Worm (Caenorhabditis elegans) whole organism, L2 larva: ENCODE results near the gene K11H3.2.

Experiments
- C34F6.9 ChIP-seq: fragments of 150-350 bp; optimal IDR thresholded peaks from 2 replicates; lab custom pipeline; 2014; ENCODE audit warnings: missing biosample characterization, missing genetic modification characterization
- F13H6.1 ChIP-seq: sonication (generic microtip); optimal IDR thresholded peaks from 2 replicates; lab custom pipeline; 2016; ENCODE audit warnings: missing genetic modification characterization, missing compliant biosample characterization
- R02D3.7 ChIP-seq: fragments of 150-350 bp; optimal IDR thresholded peaks from 2 replicates; lab custom pipeline; 2014; ENCODE audit warnings: missing biosample characterization, missing genetic modification characterization
- Y55F3AM.14 ChIP-seq: fragments of 200-800 bp; sonication (Bioruptor generic); optimal IDR thresholded peaks from 2 replicates; lab custom pipeline; 2018; ENCODE audit warnings: mild to moderate bottlenecking, missing genetic modification characterization, missing compliant biosample characterization
- ZK546.5 ChIP-seq: sonication (generic microtip); optimal IDR thresholded peaks from 2 replicates; lab custom pipeline; 2017; ENCODE audit warnings: missing biosample characterization, missing genetic modification characterization
- alr-1 ChIP-seq: fragments of 150-350 bp; optimal IDR thresholded peaks from 2 replicates; lab custom pipeline; 2014; ENCODE audit warnings: missing biosample characterization, missing genetic modification characterization
- aly-2 ChIP-seq: fragments of 150-350 bp; optimal IDR thresholded peaks from 2 replicates; lab custom pipeline; 2014; ENCODE audit warnings: missing biosample characterization, missing genetic modification characterization
- blmp-1 ChIP-seq: sonication (generic microtip); optimal IDR thresholded peaks from 2 replicates; lab custom pipeline; 2017; ENCODE audit warnings: missing genetic modification characterization, mild to moderate bottlenecking, missing compliant biosample characterization, antibody characterized with exemption, moderate library complexity; ENCODE audit not compliant: insufficient read depth
- ceh-16 ChIP-seq: fragments of 150-350 bp; optimal IDR thresholded peaks from 2 replicates; lab custom pipeline; 2014; ENCODE audit warnings: missing biosample characterization, missing genetic modification characterization
- ceh-82 ChIP-seq: fragments of 150-350 bp; optimal IDR thresholded peaks from 2 replicates; lab custom pipeline; 2014; ENCODE audit warnings: missing biosample characterization, missing genetic modification characterization
- crh-2 ChIP-seq: sonication (generic microtip); optimal IDR thresholded peaks from 2 replicates; lab custom pipeline; 2017; ENCODE audit warnings: missing biosample characterization, missing genetic modification characterization
- dmd-4 ChIP-seq: sonication (generic microtip); optimal IDR thresholded peaks from 2 replicates; lab custom pipeline; 2017; ENCODE audit warnings: missing biosample characterization, missing genetic modification characterization
- egl-27 ChIP-seq: sonication (generic microtip); optimal IDR thresholded peaks from 3 replicates; lab custom pipeline; 2017; ENCODE audit warnings: missing biosample characterization, missing genetic modification reagents, missing genetic modification characterization
- elt-1 ChIP-seq: fragments of 150-350 bp; optimal IDR thresholded peaks from 2 replicates; lab custom pipeline; 2014; ENCODE audit warnings: missing biosample characterization, missing genetic modification characterization
- elt-3 ChIP-seq: sonication (generic microtip); optimal IDR thresholded peaks from 2 replicates; lab custom pipeline; 2017; ENCODE audit warnings: missing biosample characterization, missing genetic modification characterization
- fos-1 ChIP-seq: fragments of 150-350 bp; optimal IDR thresholded peaks from 2 replicates; lab custom pipeline; 2014; ENCODE audit warnings: missing biosample characterization, missing genetic modification characterization
- gmeb-1 ChIP-seq: fragments of 150-350 bp; optimal IDR thresholded peaks from 2 replicates; lab custom pipeline; 2014; ENCODE audit warnings: missing biosample characterization, missing genetic modification characterization
- lin-13 ChIP-seq: fragments of 150-350 bp; optimal IDR thresholded peaks from 2 replicates; lab custom pipeline; 2014; ENCODE audit warnings: missing biosample characterization, missing genetic modification reagents, missing genetic modification characterization
- lin-39 ChIP-seq: fragments of 150-350 bp; optimal IDR thresholded peaks from 2 replicates; lab custom pipeline; 2014; ENCODE audit warnings: missing biosample characterization, missing genetic modification reagents, missing genetic modification characterization
- lsy-2 ChIP-seq, 2 experiments: fragments of 150-350 bp in 1 of 2; sonication (generic microtip) in 1 of 2; optimal IDR thresholded peaks; 2 replicates each; lab custom pipeline; 2014 to 2017; ENCODE audit warnings: missing biosample characterization in 2 of 2, missing genetic modification characterization in 2 of 2
- mbf-1 ChIP-seq: sonication (generic microtip); optimal IDR thresholded peaks from 2 replicates; lab custom pipeline; 2017; ENCODE audit warnings: missing biosample characterization, missing genetic modification characterization
- mdl-1 ChIP-seq, 2 experiments: fragments of 150-350 bp in 1 of 2; sonication (generic microtip) in 1 of 2; optimal IDR thresholded peaks; 2 replicates each; lab custom pipeline; 2017; ENCODE audit warnings: missing biosample characterization in 2 of 2, missing genetic modification characterization in 2 of 2
- nhr-10 ChIP-seq: sonication (generic microtip); optimal IDR thresholded peaks from 2 replicates; lab custom pipeline; 2017; ENCODE audit warnings: missing biosample characterization, missing genetic modification characterization
- nhr-11 ChIP-seq: fragments of 150-350 bp; optimal IDR thresholded peaks from 2 replicates; lab custom pipeline; 2014; ENCODE audit warnings: missing biosample characterization, missing genetic modification characterization
- nhr-12 ChIP-seq: fragments of 150-350 bp; optimal IDR thresholded peaks from 2 replicates; lab custom pipeline; 2014; ENCODE audit warnings: missing biosample characterization, missing genetic modification characterization
- nhr-129 ChIP-seq: fragments of 150-350 bp; optimal IDR thresholded peaks from 2 replicates; lab custom pipeline; 2014; ENCODE audit warnings: missing biosample characterization, missing genetic modification characterization
- nhr-21 ChIP-seq: fragments of 150-350 bp; optimal IDR thresholded peaks from 2 replicates; lab custom pipeline; 2014; ENCODE audit warnings: missing biosample characterization, missing genetic modification characterization
- nhr-237 ChIP-seq: fragments of 150-350 bp; optimal IDR thresholded peaks from 2 replicates; lab custom pipeline; 2014; ENCODE audit warnings: missing biosample characterization, missing genetic modification characterization
- nhr-25 ChIP-seq: fragments of 150-350 bp; sonication (generic microtip); optimal IDR thresholded peaks from 3 replicates; lab custom pipeline; 2014; ENCODE audit warnings: missing biosample characterization, missing genetic modification characterization
- nhr-6 ChIP-seq: fragments of 150-350 bp; optimal IDR thresholded peaks from 2 replicates; lab custom pipeline; 2014; ENCODE audit warnings: missing biosample characterization, missing genetic modification characterization
- nhr-77 ChIP-seq: fragments of 150-350 bp; optimal IDR thresholded peaks from 2 replicates; lab custom pipeline; 2014; ENCODE audit warnings: missing biosample characterization, missing genetic modification characterization
- peb-1 ChIP-seq: fragments of 150-350 bp; optimal IDR thresholded peaks from 2 replicates; lab custom pipeline; 2014; ENCODE audit warnings: missing biosample characterization, missing genetic modification characterization
- sem-4 ChIP-seq: fragments of 150-350 bp; optimal IDR thresholded peaks from 2 replicates; lab custom pipeline; 2014; ENCODE audit warnings: missing biosample characterization, missing genetic modification reagents, missing genetic modification characterization
- sma-3 ChIP-seq: sonication (generic microtip); optimal IDR thresholded peaks from 2 replicates; lab custom pipeline; 2016; ENCODE audit warnings: missing genetic modification reagents, missing genetic modification characterization, missing compliant biosample characterization
- sma-9 ChIP-seq, 2 experiments: fragments of 150-350 bp in 1 of 2; sonication (generic microtip) in 1 of 2; optimal IDR thresholded peaks; 2 replicates each; lab custom pipeline; 2014 to 2016; ENCODE audit warnings: missing genetic modification characterization in 2 of 2, mild to moderate bottlenecking in 1 of 2, missing biosample characterization in 1 of 2, missing compliant biosample characterization in 1 of 2, missing genetic modification reagents in 1 of 2, moderate library complexity in 1 of 2
- unc-39 ChIP-seq: fragments of 150-350 bp; optimal IDR thresholded peaks from 2 replicates; lab custom pipeline; 2014; ENCODE audit warnings: missing biosample characterization, missing genetic modification characterization
- unc-55 ChIP-seq: fragments of 150-350 bp; sonication (generic microtip); optimal IDR thresholded peaks from 3 replicates; lab custom pipeline; 2014; ENCODE audit warnings: missing biosample characterization, missing genetic modification reagents, missing genetic modification characterization
- unc-62 ChIP-seq: fragments of 150-350 bp; optimal IDR thresholded peaks from 2 replicates; lab custom pipeline; 2014; ENCODE audit warnings: missing biosample characterization, missing genetic modification reagents, missing genetic modification characterization
- zag-1 ChIP-seq: fragments of 150-350 bp; optimal IDR thresholded peaks from 2 replicates; lab custom pipeline; 2014; ENCODE audit warnings: missing biosample characterization, missing genetic modification characterization
- ztf-1 ChIP-seq: fragments of 200-800 bp; sonication (Bioruptor generic); conservative IDR thresholded peaks from 2 replicates; pipeline ENCODE4 v1.3.6; 2022; ENCODE audit warnings: missing genetic modification characterization, missing compliant biosample characterization
- ztf-11 ChIP-seq: sonication (generic microtip); optimal IDR thresholded peaks from 2 replicates; lab custom pipeline; 2017; ENCODE audit warnings: missing biosample characterization, missing genetic modification characterization

The K11H3.2 gene

ce11 chrIII:9861470-9862342 is 15.5 kb downstream of the K11H3.2 start (continued):
- TF ChIP-seq dmd-4 (no peak), ZK546.5 (tag; lab: Kevin White, UChicago) (no peak), nhr-11 (tag; lab: Kevin White, UChicago) (no peak), fos-1 (peak; percentile 20), unc-55 (GFP tag; lab: Kevin White, UChicago) (peak; percentile 64), crh-2 (tag; lab: Kevin White, UChicago) (peak; percentile 58), blmp-1 (tag; lab: Kevin White, UChicago) (no peak), sem-4 (tag; lab: Kevin White, UChicago) (peak; percentile 1), nhr-6 (tag; lab: Kevin White, UChicago) (no peak), zag-1 (tag; lab: Kevin White, UChicago) (no peak), elt-3 (no peak), sma-3 (peak; percentile 16), mbf-1 (tag; lab: Kevin White, UChicago) (no peak), mdl-1 (tag; optimal IDR thresholded peaks at IDR 0.05; lab: Kevin White, UChicago) (peak in 1 of 2 experiments; percentile 17), unc-62 (GFP tag; lab: Kevin White, UChicago) (no peak), ztf-11 (tag; lab: Kevin White, UChicago) (no peak), lsy-2 (tag; optimal IDR thresholded peaks at IDR 0.05; lab: Kevin White, UChicago) (peak; percentile 35 to 50), elt-1 (tag; lab: Kevin White, UChicago) (no peak), aly-2 (tag; lab: Kevin White, UChicago) (no peak), nhr-10 (tag; lab: Kevin White, UChicago) (no peak), nhr-12 (tag; lab: Kevin White, UChicago) (no peak), lin-13 (GFP tag; lab: Kevin White, UChicago) (no peak)

- TF ChIP-seq ceh-16 (tag; lab: Kevin White, UChicago) (no peak), lsy-2 (tag; optimal IDR thresholded peaks at IDR 0.05; lab: Kevin White, UChicago) (peak in 1 of 2 experiments; percentile 44)
- TF ChIP-seq, all 48 proteins: peak for 1
Observed at ce11 chrIII:9862469-9862868, 16.3 kb downstream of the K11H3.2 start.

- peak; percentile 13 for TF ChIP-seq sma-3
- TF ChIP-seq nhr-11 (tag; lab: Kevin White, UChicago) = no peak
- no peak for TF ChIP-seq ztf-11 (tag; lab: Kevin White, UChicago)
- TF ChIP-seq F13H6.1 (tag; lab: Kevin White, UChicago) = no peak
- TF ChIP-seq ceh-16 (tag; lab: Kevin White, UChicago) = no peak
Observed at ce11 chrIII:9867352-9867751, 21.2 kb downstream of the K11H3.2 start.

- no peak for TF ChIP-seq alr-1 (tag; lab: Kevin White, UChicago)
- TF ChIP-seq mdl-1 (tag; optimal IDR thresholded peaks at IDR 0.05; lab: Kevin White, UChicago) = no peak
- peak; percentile 52 to 81 for TF ChIP-seq lsy-2 (tag; optimal IDR thresholded peaks at IDR 0.05; lab: Kevin White, UChicago)
- no peak for TF ChIP-seq ceh-82 (tag; lab: Kevin White, UChicago)
- peak; percentile 81 for TF ChIP-seq sma-9 (GFP tag; optimal IDR thresholded peaks at IDR 0.05; lab: Kevin White, UChicago)
- TF ChIP-seq sma-9 (tag; optimal IDR thresholded peaks at IDR 0.05; lab: Kevin White, UChicago) = no peak
- no peak for TF ChIP-seq nhr-10 (tag; lab: Kevin White, UChicago)
- peak; percentile 69 for TF ChIP-seq blmp-1 (tag; lab: Kevin White, UChicago)
- no peak for TF ChIP-seq peb-1
- peak; percentile 89 for TF ChIP-seq fos-1
- TF ChIP-seq lin-39 (tag; lab: Kevin White, UChicago) = no peak
- no peak for TF ChIP-seq egl-27 (tag; lab: Kevin White, UChicago)
- TF ChIP-seq elt-1 (tag; lab: Kevin White, UChicago) = no peak
- no peak for TF ChIP-seq unc-39 (tag; lab: Kevin White, UChicago)
- peak; percentile 46 for TF ChIP-seq C34F6.9
- no peak for TF ChIP-seq sem-4 (tag; lab: Kevin White, UChicago)
- no peak for TF ChIP-seq mbf-1 (tag; lab: Kevin White, UChicago)
- peak; percentile 56 for TF ChIP-seq lin-13 (GFP tag; lab: Kevin White, UChicago)
- TF ChIP-seq dmd-4 = peak; percentile 53
- TF ChIP-seq ceh-16 (tag; lab: Kevin White, UChicago) = no peak
- peak; percentile 71 for TF ChIP-seq sma-3
- no peak for TF ChIP-seq Y55F3AM.14 (GFP tag; lab: Kevin White, UChicago)
- TF ChIP-seq nhr-77 (tag; lab: Kevin White, UChicago) = no peak
- no peak for TF ChIP-seq nhr-25 (tag; lab: Kevin White, UChicago)
- peak; percentile 51 for TF ChIP-seq nhr-21 (tag; lab: Kevin White, UChicago)
- TF ChIP-seq ZK546.5 (tag; lab: Kevin White, UChicago) = no peak
- no peak for TF ChIP-seq ztf-1 (GFP tag; lab: Robert Waterston, UW)
- no peak for TF ChIP-seq nhr-129 (tag; lab: Kevin White, UChicago)
- TF ChIP-seq R02D3.7 (tag; lab: Kevin White, UChicago) = no peak
- no peak for TF ChIP-seq elt-3
- peak; percentile 94 for TF ChIP-seq gmeb-1
- no peak for TF ChIP-seq nhr-237 (tag; lab: Kevin White, UChicago)
Observed at ce11 chrIII:9867780-9868503, 21.7 kb downstream of the K11H3.2 start, which contains the start of gene dhhc-4. Gene dhhc-4, minus strand, starts transcription at chrIII:9867792.
